Worm (Caenorhabditis elegans) whole organism, L4 larva: Measurements from ENCODE around the gene ndub-6.

Source experiments
- ZK546.5 ChIP-seq, 2 experiments: sonication (generic microtip); optimal IDR thresholded peaks; 2 replicates each; lab custom pipeline; 2017; ENCODE audit warnings: missing biosample characterization in 2 of 2, missing genetic modification characterization in 2 of 2
- ceh-28 ChIP-seq: fragments of 150-350 bp; optimal IDR thresholded peaks from 2 replicates; lab custom pipeline; 2014; ENCODE audit warnings: missing biosample characterization, missing genetic modification reagents, missing genetic modification characterization
- egl-27 ChIP-seq: sonication (generic microtip); optimal IDR thresholded peaks from 3 replicates; lab custom pipeline; 2017; ENCODE audit warnings: missing biosample characterization, missing genetic modification reagents, missing genetic modification characterization
- lin-13 ChIP-seq: fragments of 150-350 bp; optimal IDR thresholded peaks from 2 replicates; lab custom pipeline; 2014; ENCODE audit warnings: missing biosample characterization, missing genetic modification reagents, missing genetic modification characterization
- lin-38 ChIP-seq: fragments of 200-800 bp; sonication (Bioruptor generic); IDR thresholded peaks from 2 replicates; pipeline ENCODE4 v1.3.6; 2022; ENCODE audit warnings: missing genetic modification reagents, missing genetic modification characterization, missing compliant biosample characterization
- lsy-2 ChIP-seq, 2 experiments: fragments of 150-350 bp in 1 of 2; sonication (generic microtip) in 1 of 2; optimal IDR thresholded peaks; 2 replicates each; lab custom pipeline; 2014 to 2017; ENCODE audit warnings: missing biosample characterization in 2 of 2, missing genetic modification characterization in 2 of 2
- snpc-4 ChIP-seq: fragments of 150-350 bp; optimal IDR thresholded peaks from 2 replicates; lab custom pipeline; 2014; ENCODE audit warnings: missing biosample characterization, missing genetic modification characterization

ce11 chrIV:11625482-11625881 is 26.7 kb upstream of the ndub-6 start, which contains the start of gene lys-5:
- TF ChIP-seq lin-13 (GFP tag; lab: Kevin White, UChicago) (no peak), lin-38 (GFP tag; lab: Robert Waterston, UW) (no peak), egl-27 (tag; lab: Kevin White, UChicago) (no peak), ceh-28 (tag; lab: Kevin White, UChicago) (no peak), ZK546.5 (tag; optimal IDR thresholded peaks at IDR 0.05; lab: Kevin White, UChicago) (no peak), lsy-2 (tag; optimal IDR thresholded peaks at IDR 0.05; lab: Kevin White, UChicago) (no peak), snpc-4 (tag; lab: Kevin White, UChicago) (no peak)
